Worm (Caenorhabditis elegans): ENCODE results near the gene ZC487.2.

DNA sequence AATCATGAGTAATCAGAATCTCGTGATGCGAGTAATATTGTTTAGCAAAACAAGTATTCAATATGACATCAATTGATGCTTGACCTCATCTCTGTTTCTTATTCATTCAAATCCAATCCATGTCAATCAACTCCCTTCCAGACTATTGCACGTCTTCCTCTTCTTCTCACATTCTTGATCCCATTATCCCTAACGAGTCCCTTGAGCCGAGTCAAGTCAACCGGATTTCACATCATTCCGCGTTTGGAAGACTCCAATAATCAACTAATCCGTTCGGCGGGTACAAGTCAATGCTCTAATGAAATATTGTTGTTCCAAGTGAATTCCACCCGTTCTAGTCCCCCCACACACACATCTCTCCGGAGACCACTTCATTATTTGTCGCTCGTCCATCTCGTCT is 4.0 kb upstream of the ZC487.2 start:
- TF ChIP-seq nhr-71 (tag; optimal IDR thresholded peaks at IDR 0.05) (no peak), unc-130 (tag; optimal IDR thresholded peaks at IDR 0.05) (no peak), fkh-10 (GFP tag; optimal IDR thresholded peaks at IDR 0.05) (no peak), egl-27 (tag; optimal IDR thresholded peaks at IDR 0.05) (no peak), zag-1 (tag; optimal IDR thresholded peaks at IDR 0.05) (no peak), elt-3 (tag; optimal IDR thresholded peaks at IDR 0.05) (no peak), pqm-1 (tag; optimal IDR thresholded peaks at IDR 0.05) (no peak), vab-15 (tag; optimal IDR thresholded peaks at IDR 0.05) (no peak), blmp-1 (tag; optimal IDR thresholded peaks at IDR 0.05) (no peak)
